Worm (Caenorhabditis elegans) whole organism, young adult: Measurements from ENCODE around the gene F32B6.4.

Experiments used
- B0035.1 ChIP-seq: sonication (generic microtip); optimal IDR thresholded peaks from 2 replicates; lab custom pipeline; 2016; ENCODE audit warnings: missing genetic modification characterization, mild to moderate bottlenecking, missing compliant biosample characterization, missing genotype, missing genetic modification reagents
- C06A6.2 ChIP-seq: fragments of 200-800 bp; sonication (Bioruptor generic); conservative IDR thresholded peaks from 2 replicates; pipeline ENCODE4 v1.3.6; 2022; ENCODE audit warnings: missing genetic modification characterization, missing compliant biosample characterization
- K11D2.4 ChIP-seq: fragments of 200-800 bp; sonication (Bioruptor generic); IDR thresholded peaks from 2 replicates; pipeline ENCODE4 v1.3.6; 2022; ENCODE audit warnings: missing genetic modification reagents, missing genetic modification characterization, missing compliant biosample characterization
- aptf-3 ChIP-seq: fragments of 200-800 bp; sonication (Bioruptor generic); IDR thresholded peaks from 2 replicates; pipeline ENCODE4 v1.3.6; 2022; ENCODE audit warnings: missing genetic modification characterization, missing compliant biosample characterization
- atf-7 ChIP-seq: sonication (generic microtip); optimal IDR thresholded peaks from 2 replicates; lab custom pipeline; 2017; ENCODE audit warnings: mild to moderate bottlenecking, missing genetic modification characterization, missing compliant biosample characterization
- cebp-1 ChIP-seq, 2 experiments: fragments of 200-800 bp in 1 of 2; sonication (Bioruptor generic) in 1 of 2; sonication (generic microtip) in 1 of 2; IDR thresholded peaks in 1 of 2; optimal IDR thresholded peaks in 1 of 2; 2 replicates each; pipeline versions ENCODE4 v1.3.6 to Lab custom; 2017 to 2022; ENCODE audit warnings: missing compliant biosample characterization in 2 of 2, missing genetic modification characterization in 2 of 2, mild to moderate bottlenecking in 1 of 2, missing genetic modification reagents in 1 of 2, moderate library complexity in 1 of 2
- ceh-58 ChIP-seq: fragments of 200-800 bp; sonication (Bioruptor generic); IDR thresholded peaks from 2 replicates; pipeline ENCODE4 v1.3.6; 2022; ENCODE audit warnings: missing genetic modification characterization, missing compliant biosample characterization
- dpl-1 ChIP-seq: fragments of 150-350 bp; optimal IDR thresholded peaks from 2 replicates; lab custom pipeline; 2014; ENCODE audit warnings: missing biosample characterization, missing genetic modification reagents, missing genetic modification characterization
- nfya-1 ChIP-seq: sonication (generic microtip); optimal IDR thresholded peaks from 2 replicates; lab custom pipeline; 2017; ENCODE audit warnings: antibody characterized with exemption, missing compliant biosample characterization, missing genetic modification characterization, borderline replicate concordance; ENCODE audit not compliant: insufficient read depth
- pha-4 ChIP-seq: fragments of 150-350 bp; sonication (generic microtip); optimal IDR thresholded peaks from 2 replicates; lab custom pipeline; 2014; ENCODE audit warnings: missing biosample characterization, missing genetic modification reagents, missing genetic modification characterization
- snpc-1.1 ChIP-seq: sonication (generic microtip); optimal IDR thresholded peaks from 2 replicates; lab custom pipeline; 2017; ENCODE audit warnings: missing genetic modification characterization, mild to moderate bottlenecking, missing compliant biosample characterization, antibody characterized with exemption, moderate library complexity, missing genotype, missing genetic modification reagents; ENCODE audit not compliant: insufficient read depth
- snpc-4 ChIP-seq, 5 experiments: fragments of 150-350 bp in 1 of 5; sonication (generic microtip) in 4 of 5; optimal IDR thresholded peaks; 2 replicates each; lab custom pipeline; 2014 to 2018; ENCODE audit warnings: missing genetic modification characterization in 5 of 5, missing biosample characterization in 3 of 5, antibody characterized with exemption in 2 of 5, mild to moderate bottlenecking in 2 of 5, missing compliant biosample characterization in 2 of 5, missing genotype in 2 of 5, moderate library complexity in 2 of 5, missing genetic modification reagents in 1 of 5
- ztf-18 ChIP-seq: sonication (generic microtip); optimal IDR thresholded peaks from 2 replicates; lab custom pipeline; 2016; ENCODE audit warnings: missing genotype, mild to moderate bottlenecking, missing genetic modification characterization, missing compliant biosample characterization

DNA sequence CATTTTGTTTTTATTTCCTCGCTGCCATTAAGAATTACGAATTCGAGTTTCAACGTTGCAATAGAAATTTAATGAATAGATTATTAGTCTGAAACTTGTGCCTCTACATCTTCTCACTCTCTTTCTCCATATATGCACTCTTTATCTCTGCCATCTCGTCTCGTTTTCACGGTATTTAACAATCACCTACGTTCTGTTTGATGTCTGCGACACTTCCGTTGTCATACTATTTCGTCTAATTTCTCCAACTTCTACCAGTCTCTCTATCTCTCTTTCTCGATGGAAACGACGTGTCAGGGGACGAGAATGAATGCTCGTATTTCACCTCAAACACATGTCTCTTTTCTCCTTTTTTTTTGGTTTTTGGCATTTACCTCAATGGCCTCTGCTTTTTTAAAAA lies 18.0 kb downstream of the F32B6.4 start:
- no peak for TF ChIP-seq ceh-58
- no peak for TF ChIP-seq dpl-1 (GFP tag; lab: Kevin White, UChicago)
- TF ChIP-seq nfya-1 (tag; lab: Kevin White, UChicago) = no peak
- no peak for TF ChIP-seq B0035.1 (tag; lab: Kevin White, UChicago)
- no peak for TF ChIP-seq aptf-3 (GFP tag; lab: Robert Waterston, UW)
- no peak for TF ChIP-seq snpc-1.1 (tag; lab: Kevin White, UChicago)
- TF ChIP-seq K11D2.4 (GFP tag; lab: Robert Waterston, UW) = no peak
- TF ChIP-seq atf-7 = no peak
- TF ChIP-seq C06A6.2 (GFP tag; lab: Robert Waterston, UW) = no peak
- no peak for TF ChIP-seq pha-4 (tag; lab: Kevin White, UChicago)
- TF ChIP-seq snpc-4 (GFP tag; optimal IDR thresholded peaks at IDR 0.05; lab: Kevin White, UChicago) = no peak
- TF ChIP-seq snpc-4 (tag; optimal IDR thresholded peaks at IDR 0.05; lab: Kevin White, UChicago) = no peak
- no peak for TF ChIP-seq ztf-18 (tag; lab: Kevin White, UChicago)
- TF ChIP-seq cebp-1 (GFP tag; IDR thresholded peaks at IDR 0.05; lab: Robert Waterston, UW) = no peak
- TF ChIP-seq cebp-1 (tag; optimal IDR thresholded peaks at IDR 0.05; lab: Kevin White, UChicago) = peak; percentile 61
